Worm (Caenorhabditis elegans) whole organism, young adult: ENCODE results near the gene C33G3.4.

Experiments
- B0035.1 ChIP-seq: sonication (generic microtip); optimal IDR thresholded peaks from 2 replicates; lab custom pipeline; 2016; ENCODE audit warnings: missing genetic modification characterization, mild to moderate bottlenecking, missing compliant biosample characterization, missing genotype, missing genetic modification reagents
- B0261.1 ChIP-seq: sonication (generic microtip); optimal IDR thresholded peaks from 2 replicates; lab custom pipeline; 2016; ENCODE audit warnings: mild to moderate bottlenecking, missing genetic modification characterization, moderate library complexity, missing compliant biosample characterization
- B0336.3 ChIP-seq: fragments of 200-800 bp; sonication (Bioruptor generic); IDR thresholded peaks from 2 replicates; pipeline ENCODE4 v1.3.6; 2022; ENCODE audit warnings: missing genetic modification characterization, missing compliant biosample characterization
- C06A6.2 ChIP-seq: fragments of 200-800 bp; sonication (Bioruptor generic); conservative IDR thresholded peaks from 2 replicates; pipeline ENCODE4 v1.3.6; 2022; ENCODE audit warnings: missing genetic modification characterization, missing compliant biosample characterization
- C17E4.6 ChIP-seq: fragments of 200-800 bp; sonication (Bioruptor generic); IDR thresholded peaks from 2 replicates; pipeline ENCODE4 v1.3.6; 2022; ENCODE audit warnings: missing genetic modification reagents, missing genetic modification characterization, missing compliant biosample characterization
- F10E7.11 ChIP-seq: sonication (generic microtip); optimal IDR thresholded peaks from 2 replicates; lab custom pipeline; 2017; ENCODE audit warnings: mild to moderate bottlenecking, missing genetic modification characterization, moderate library complexity, missing compliant biosample characterization
- F39B2.1 ChIP-seq: fragments of 200-800 bp; sonication (Bioruptor generic); IDR thresholded peaks from 2 replicates; pipeline ENCODE4 v1.3.6; 2022; ENCODE audit warnings: missing genetic modification reagents, missing genetic modification characterization, missing compliant biosample characterization
- F57A8.1 ChIP-seq: fragments of 200-800 bp; sonication (Bioruptor generic); optimal IDR thresholded peaks from 2 replicates; lab custom pipeline; 2018; ENCODE audit warnings: mild to moderate bottlenecking, missing genetic modification characterization, moderate library complexity, missing compliant biosample characterization
- F57C9.4 ChIP-seq: sonication (generic microtip); optimal IDR thresholded peaks from 2 replicates; lab custom pipeline; 2017; ENCODE audit warnings: mild to moderate bottlenecking, missing genetic modification characterization, missing compliant biosample characterization
- T07F8.4 ChIP-seq: sonication (generic microtip); optimal IDR thresholded peaks from 2 replicates; lab custom pipeline; 2016; ENCODE audit warnings: mild to moderate bottlenecking, missing genetic modification characterization, moderate library complexity, missing compliant biosample characterization
- T26A5.8 ChIP-seq: sonication (generic microtip); optimal IDR thresholded peaks from 2 replicates; lab custom pipeline; 2016; ENCODE audit warnings: missing genetic modification characterization, missing compliant biosample characterization
- Y53F4B.3 ChIP-seq: fragments of 200-800 bp; sonication (Bioruptor generic); IDR thresholded peaks from 2 replicates; pipeline ENCODE4 v1.3.6; 2022; ENCODE audit warnings: missing genetic modification reagents, missing genetic modification characterization, missing compliant biosample characterization
- Y67H2A.10 ChIP-seq: fragments of 200-800 bp; sonication (Bioruptor generic); conservative IDR thresholded peaks from 2 replicates; pipeline ENCODE4 v1.3.6; 2022; ENCODE audit warnings: missing genetic modification reagents, missing genetic modification characterization, missing compliant biosample characterization
- Y79H2A.3 ChIP-seq: fragments of 200-800 bp; sonication (Bioruptor generic); conservative IDR thresholded peaks from 2 replicates; pipeline ENCODE4 v1.3.6; 2022; ENCODE audit warnings: missing genetic modification reagents, missing genetic modification characterization, missing compliant biosample characterization
- akir-1 ChIP-seq: fragments of 200-800 bp; sonication (Bioruptor generic); optimal IDR thresholded peaks from 2 replicates; lab custom pipeline; 2018; ENCODE audit warnings: mild to moderate bottlenecking, missing genetic modification characterization, moderate library complexity, missing compliant biosample characterization
- aptf-2 ChIP-seq: fragments of 200-800 bp; sonication (Bioruptor generic); conservative IDR thresholded peaks from 2 replicates; pipeline ENCODE4 v1.3.6; 2022; ENCODE audit warnings: missing genetic modification reagents, missing genetic modification characterization, missing compliant biosample characterization
- atf-7 ChIP-seq: sonication (generic microtip); optimal IDR thresholded peaks from 2 replicates; lab custom pipeline; 2017; ENCODE audit warnings: mild to moderate bottlenecking, missing genetic modification characterization, missing compliant biosample characterization
- bed-2 ChIP-seq: fragments of 200-800 bp; sonication (Bioruptor generic); IDR thresholded peaks from 2 replicates; pipeline ENCODE4 v1.3.6; 2022; ENCODE audit warnings: missing genetic modification reagents, missing genetic modification characterization, missing compliant biosample characterization
- ceh-100 ChIP-seq: fragments of 200-800 bp; sonication (Bioruptor generic); IDR thresholded peaks from 2 replicates; pipeline ENCODE4 v1.3.6; 2022; ENCODE audit warnings: missing genetic modification reagents, missing genetic modification characterization, missing compliant biosample characterization
- ceh-91 ChIP-seq: fragments of 200-800 bp; sonication (Bioruptor generic); IDR thresholded peaks from 2 replicates; pipeline ENCODE4 v1.3.6; 2022; ENCODE audit warnings: missing genetic modification reagents, missing genetic modification characterization, missing compliant biosample characterization
- chd-7 ChIP-seq: sonication (generic microtip); optimal IDR thresholded peaks from 2 replicates; lab custom pipeline; 2016; ENCODE audit warnings: mild to moderate bottlenecking, missing genetic modification characterization, moderate library complexity, missing compliant biosample characterization
- dox-1 ChIP-seq: fragments of 200-800 bp; sonication (Bioruptor generic); IDR thresholded peaks from 2 replicates; pipeline ENCODE4 v1.3.6; 2022; ENCODE audit warnings: missing genetic modification reagents, missing genetic modification characterization, missing compliant biosample characterization
- dpff-1 ChIP-seq: sonication (generic microtip); optimal IDR thresholded peaks from 2 replicates; lab custom pipeline; 2017; ENCODE audit warnings: mild to moderate bottlenecking, missing genetic modification characterization, missing compliant biosample characterization
- efl-1 ChIP-seq: fragments of 150-350 bp; optimal IDR thresholded peaks from 2 replicates; lab custom pipeline; 2014; ENCODE audit warnings: missing biosample characterization, missing genetic modification reagents, missing genetic modification characterization
- egl-18 ChIP-seq: fragments of 200-800 bp; sonication (Bioruptor generic); IDR thresholded peaks from 2 replicates; pipeline ENCODE4 v1.3.6; 2022; ENCODE audit warnings: missing genetic modification reagents, missing genetic modification characterization, missing compliant biosample characterization
- ekl-4 ChIP-seq: fragments of 200-800 bp; sonication (Bioruptor generic); IDR thresholded peaks from 2 replicates; pipeline ENCODE4 v1.3.6; 2022; ENCODE audit warnings: missing genetic modification reagents, missing genetic modification characterization, missing compliant biosample characterization
- him-1 ChIP-seq: sonication (generic microtip); optimal IDR thresholded peaks from 2 replicates; lab custom pipeline; 2016; ENCODE audit warnings: missing genotype, missing genetic modification reagents, missing genetic modification characterization, missing compliant biosample characterization
- hrde-1 ChIP-seq: sonication (generic microtip); optimal IDR thresholded peaks from 2 replicates; lab custom pipeline; 2016; ENCODE audit warnings: missing genetic modification characterization, mild to moderate bottlenecking, missing compliant biosample characterization, moderate library complexity, missing genotype, missing genetic modification reagents, borderline replicate concordance
- hsf-1 ChIP-seq: fragments of 200-800 bp; sonication (Bioruptor generic); IDR thresholded peaks from 2 replicates; pipeline ENCODE4 v1.3.6; 2022; ENCODE audit warnings: missing genetic modification reagents, missing genetic modification characterization, missing compliant biosample characterization
- lag-1 ChIP-seq: fragments of 200-800 bp; sonication (Bioruptor generic); IDR thresholded peaks from 2 replicates; pipeline ENCODE4 v1.3.6; 2022; ENCODE audit warnings: missing genetic modification reagents, missing genetic modification characterization, missing compliant biosample characterization
- lin-26 ChIP-seq: fragments of 200-800 bp; sonication (Bioruptor generic); IDR thresholded peaks from 2 replicates; pipeline ENCODE4 v1.3.6; 2022; ENCODE audit warnings: missing genetic modification reagents, missing genetic modification characterization, missing compliant biosample characterization
- lin-35 ChIP-seq, 3 experiments: fragments of 150-350 bp in 2 of 3; sonication (generic microtip) in 1 of 3; optimal IDR thresholded peaks; 2 replicates each; lab custom pipeline; 2014 to 2018; ENCODE audit warnings: missing biosample characterization in 3 of 3, missing genetic modification characterization in 3 of 3, missing genetic modification reagents in 3 of 3
- lin-40 ChIP-seq: sonication (generic microtip); optimal IDR thresholded peaks from 2 replicates; lab custom pipeline; 2016; ENCODE audit warnings: missing genetic modification characterization, mild to moderate bottlenecking, missing compliant biosample characterization, missing genotype, missing genetic modification reagents
- lsy-27 ChIP-seq: sonication (generic microtip); optimal IDR thresholded peaks from 2 replicates; lab custom pipeline; 2017; ENCODE audit warnings: missing genetic modification characterization, mild to moderate bottlenecking, missing compliant biosample characterization, antibody characterized with exemption, missing genotype, borderline replicate concordance; ENCODE audit not compliant: insufficient read depth
- madf-3 ChIP-seq: fragments of 200-800 bp; sonication (Bioruptor generic); IDR thresholded peaks from 2 replicates; pipeline ENCODE4 v1.3.6; 2022; ENCODE audit warnings: missing genetic modification reagents, missing genetic modification characterization, missing compliant biosample characterization
- mel-28 ChIP-seq: sonication (generic microtip); optimal IDR thresholded peaks from 2 replicates; lab custom pipeline; 2016; ENCODE audit warnings: borderline replicate concordance, mild to moderate bottlenecking, missing genetic modification characterization, missing compliant biosample characterization
- mes-4 ChIP-seq: sonication (generic microtip); optimal IDR thresholded peaks from 2 replicates; lab custom pipeline; 2016; ENCODE audit warnings: missing genotype, missing genetic modification characterization, missing compliant biosample characterization
- nfyb-1 ChIP-seq: fragments of 200-800 bp; sonication (Bioruptor generic); IDR thresholded peaks from 2 replicates; pipeline ENCODE4 v1.3.6; 2022; ENCODE audit warnings: missing genetic modification reagents, missing genetic modification characterization, missing compliant biosample characterization
- nhr-120 ChIP-seq: fragments of 200-800 bp; sonication (Bioruptor generic); IDR thresholded peaks from 2 replicates; pipeline ENCODE4 v1.3.6; 2022; ENCODE audit warnings: missing genetic modification characterization, missing compliant biosample characterization
- rcor-1 ChIP-seq: fragments of 200-800 bp; sonication (Bioruptor generic); IDR thresholded peaks from 2 replicates; pipeline ENCODE4 v1.3.6; 2022; ENCODE audit warnings: missing genetic modification reagents, missing genetic modification characterization, missing compliant biosample characterization
- rec-8 ChIP-seq, 2 experiments: sonication (generic microtip); optimal IDR thresholded peaks; 2 replicates each; lab custom pipeline; 2016; ENCODE audit warnings: mild to moderate bottlenecking in 2 of 2, missing genetic modification characterization in 2 of 2, missing genetic modification reagents in 2 of 2, missing genotype in 2 of 2, missing biosample characterization in 1 of 2, missing compliant biosample characterization in 1 of 2, moderate library complexity in 1 of 2
- rpc-1 ChIP-seq, 2 experiments: fragments of 150-350 bp in 1 of 2; sonication (generic microtip) in 1 of 2; optimal IDR thresholded peaks; 2 replicates each; lab custom pipeline; 2014 to 2018; ENCODE audit warnings: missing biosample characterization in 1 of 2, missing genetic modification characterization in 1 of 2, missing genetic modification reagents in 1 of 2, missing genotype in 1 of 2
- sea-2 ChIP-seq: fragments of 200-800 bp; sonication (Bioruptor generic); IDR thresholded peaks from 2 replicates; pipeline ENCODE4 v1.3.6; 2022; ENCODE audit warnings: missing genetic modification characterization, missing compliant biosample characterization
- snpc-1.3 ChIP-seq: sonication (generic microtip); optimal IDR thresholded peaks from 2 replicates; lab custom pipeline; 2017; ENCODE audit warnings: missing genetic modification characterization, mild to moderate bottlenecking, missing compliant biosample characterization, antibody characterized with exemption, moderate library complexity, missing genotype, missing genetic modification reagents; ENCODE audit not compliant: insufficient read depth
- tbx-9 ChIP-seq: sonication (generic microtip); optimal IDR thresholded peaks from 2 replicates; lab custom pipeline; 2016; ENCODE audit warnings: borderline replicate concordance, missing genetic modification characterization, inconsistent platforms, missing compliant biosample characterization
- zfh-2 ChIP-seq: fragments of 200-800 bp; sonication (Bioruptor generic); conservative IDR thresholded peaks from 2 replicates; pipeline ENCODE4 v1.3.6; 2022; ENCODE audit warnings: missing genetic modification reagents, missing genetic modification characterization, missing compliant biosample characterization
- ztf-25 ChIP-seq: fragments of 200-800 bp; sonication (Bioruptor generic); IDR thresholded peaks from 2 replicates; pipeline ENCODE4 v1.3.6; 2022; ENCODE audit warnings: missing genetic modification reagents, missing genetic modification characterization, missing compliant biosample characterization

Gene C33G3.4

DNA sequence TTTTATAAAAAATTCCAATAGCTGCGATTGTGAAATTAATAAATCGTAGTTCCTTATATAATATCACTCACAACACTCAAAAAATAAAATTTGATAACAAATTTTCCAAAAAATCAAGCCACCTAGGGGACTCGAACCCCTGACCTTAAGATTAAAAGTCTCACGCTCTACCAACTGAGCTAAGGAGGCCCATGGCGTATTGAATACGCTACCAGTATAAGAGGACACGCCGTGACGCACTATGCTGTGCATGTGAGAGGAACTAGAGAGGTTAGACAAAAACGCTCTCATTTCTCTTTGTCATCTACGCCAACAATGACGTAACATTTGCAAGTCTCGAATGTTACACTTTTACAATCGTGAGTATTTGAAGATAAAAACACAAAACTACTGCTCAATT is 7.1 kb upstream of the C33G3.4 start (continued):
- peak; percentile 93 for TF ChIP-seq nfyb-1 (GFP tag; lab: Robert Waterston, UW)
- peak; percentile 77 for TF ChIP-seq bed-2 (GFP tag; lab: Robert Waterston, UW)
- TF ChIP-seq mes-4 (tag; lab: Kevin White, UChicago): peak; percentile 73
- peak; percentile 84 for TF ChIP-seq tbx-9 (tag; lab: Kevin White, UChicago)
- TF ChIP-seq ekl-4: peak; percentile 87
- 0 out of 2 replicates have a peak, but pooled peaks have one; percentile 57 for TF ChIP-seq sea-2 (GFP tag; lab: Robert Waterston, UW)
- peak; percentile 99 for TF ChIP-seq lin-26 (GFP tag; lab: Robert Waterston, UW)
- TF ChIP-seq nhr-120 (GFP tag; lab: Robert Waterston, UW): no peak
- no peak; the same call in 1 of the 2 replicates for TF ChIP-seq C17E4.6 (GFP tag; lab: Robert Waterston, UW)
- TF ChIP-seq mel-28: peak; percentile 77
- TF ChIP-seq Y53F4B.3 (GFP tag; lab: Robert Waterston, UW): peak; percentile 66; the same call in 1 of the 2 replicates
- peak; percentile 81 for TF ChIP-seq B0035.1
- TF ChIP-seq atf-7 (tag; lab: Kevin White, UChicago): peak; percentile 90
- TF ChIP-seq ceh-91: no peak
- TF ChIP-seq rcor-1 (GFP tag; lab: Robert Waterston, UW): peak; percentile 93
- TF ChIP-seq lag-1: peak; percentile 42; the same call in 1 of the 2 replicates
- TF ChIP-seq hrde-1: peak; percentile 60
- TF ChIP-seq B0261.1 (tag; lab: Kevin White, UChicago): peak; percentile 99
- peak; percentile 88 for TF ChIP-seq chd-7 (tag; lab: Kevin White, UChicago)
- peak; percentile 23 for TF ChIP-seq F57C9.4 (tag; lab: Kevin White, UChicago)
- TF ChIP-seq dox-1: peak; percentile 92
- TF ChIP-seq lin-40 (tag; lab: Kevin White, UChicago): peak; percentile 91
- peak; percentile 82 for TF ChIP-seq ceh-100 (GFP tag; lab: Robert Waterston, UW)
- TF ChIP-seq dpff-1 (tag; lab: Kevin White, UChicago): no peak
- TF ChIP-seq Y67H2A.10 (GFP tag; lab: Robert Waterston, UW): peak; percentile 48
- peak; percentile 98 for TF ChIP-seq ztf-25 (GFP tag; lab: Robert Waterston, UW)
- TF ChIP-seq rec-8 (tag; optimal IDR thresholded peaks at IDR 0.05; lab: Kevin White, UChicago): peak; percentile 72 to 89
- TF ChIP-seq T26A5.8 (tag; lab: Kevin White, UChicago): peak; percentile 87
- TF ChIP-seq snpc-1.3: peak; percentile 92
- peak; percentile 72 for TF ChIP-seq B0336.3 (GFP tag; lab: Robert Waterston, UW)
- TF ChIP-seq aptf-2 (GFP tag; lab: Robert Waterston, UW): 0 out of 2 replicates have a peak, but pooled peaks have one; percentile 41
- TF ChIP-seq zfh-2: no peak
- TF ChIP-seq hsf-1 (GFP tag; lab: Robert Waterston, UW): peak; percentile 46; the same call in 1 of the 2 replicates
- TF ChIP-seq Y79H2A.3 (GFP tag; lab: Robert Waterston, UW): peak; percentile 89
- peak; percentile 84 for TF ChIP-seq egl-18 (GFP tag; lab: Robert Waterston, UW)
- peak; percentile 75 for TF ChIP-seq F10E7.11
- no peak for TF ChIP-seq lsy-27
- peak; percentile 86 for TF ChIP-seq him-1
- no peak for TF ChIP-seq akir-1
- TF ChIP-seq F39B2.1 (GFP tag; lab: Robert Waterston, UW): peak; percentile 62; the same call in 1 of the 2 replicates
- peak; percentile 38 for TF ChIP-seq F57A8.1
- TF ChIP-seq efl-1 (GFP tag; lab: Kevin White, UChicago): no peak
- peak; percentile 79 for TF ChIP-seq C06A6.2 (GFP tag; lab: Robert Waterston, UW)
- peak; percentile 90 for TF ChIP-seq T07F8.4
- peak in 1 of 3 experiments; percentile 90 for TF ChIP-seq lin-35 (GFP tag; optimal IDR thresholded peaks at IDR 0.05; lab: Kevin White, UChicago)
- TF ChIP-seq madf-3 (GFP tag; lab: Robert Waterston, UW): peak; percentile 78; the same call in 1 of the 2 replicates
- TF ChIP-seq rpc-1 (optimal IDR thresholded peaks at IDR 0.05; lab: Kevin White, UChicago): peak; percentile 97
- peak; percentile 99 for TF ChIP-seq rpc-1 (tag; optimal IDR thresholded peaks at IDR 0.05; lab: Kevin White, UChicago)
